Fruit fly (Drosophila melanogaster): Measurements from ENCODE around the gene CG9521.
A peak's percentile ranks its signal among the peaks of the same experiment; 100 is the strongest.

DNA sequence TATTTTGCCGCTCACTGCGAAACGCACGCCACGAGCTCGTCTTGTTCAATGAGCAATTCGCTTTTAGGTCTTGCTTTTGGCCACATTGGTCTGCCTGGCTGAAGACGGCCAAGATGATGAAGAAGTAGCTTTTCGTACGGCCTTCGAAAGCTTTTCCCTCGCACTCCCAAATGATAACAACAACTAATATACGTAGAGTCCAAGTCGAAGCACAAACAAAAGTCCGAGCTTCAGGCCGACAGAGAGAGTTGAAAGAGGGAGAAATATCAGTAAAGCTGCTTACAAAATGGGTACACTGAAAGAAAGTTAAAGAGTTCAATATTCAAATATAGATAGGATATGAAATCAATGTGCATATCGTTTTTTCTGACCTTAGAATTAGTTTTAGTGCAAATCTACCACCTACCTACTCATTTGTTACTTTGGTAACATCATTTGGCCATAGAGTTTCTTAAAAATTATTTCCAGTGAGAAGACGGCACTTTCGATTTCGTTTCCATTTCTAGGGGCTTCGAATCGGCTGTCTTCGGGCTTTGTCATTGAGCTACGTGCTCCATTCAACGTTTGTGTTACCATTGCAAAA, 29.6 kb upstream of the CG9521 start, which contains the start of the genes CG45064 and CG45065:
- no peak for TF ChIP-seq D1 (tag; optimal IDR thresholded peaks at IDR 0.05)
- no peak for TF ChIP-seq CG13204 (GFP tag; optimal IDR thresholded peaks at IDR 0.05)
- peak; percentile 87 for TF ChIP-seq fd96Ca (GFP tag; IDR thresholded peaks at IDR 0.05)
- TF ChIP-seq rn (GFP tag; IDR thresholded peaks at IDR 0.05), result peak; percentile 71
- TF ChIP-seq CG9948 (tag; optimal IDR thresholded peaks at IDR 0.05), result peak; percentile 68
- TF ChIP-seq Pif1B (GFP tag; optimal IDR thresholded peaks at IDR 0.05), result peak; percentile 85
- peak; percentile 67 for TF ChIP-seq CG8159 (tag; optimal IDR thresholded peaks at IDR 0.05)
- peak; percentile 73 for TF ChIP-seq CG8301 (tag; optimal IDR thresholded peaks at IDR 0.05)
- TF ChIP-seq CG14655 (GFP tag; optimal IDR thresholded peaks at IDR 0.05), result peak; percentile 56
- peak; percentile 89 for TF ChIP-seq Pif1A (GFP tag; optimal IDR thresholded peaks at IDR 0.05)
- no peak for TF ChIP-seq EcR (GFP tag; optimal IDR thresholded peaks at IDR 0.05)
- peak; percentile 61 for TF ChIP-seq CG15710 (tag; optimal IDR thresholded peaks at IDR 0.05)
- peak; percentile 54 for TF ChIP-seq Snoo (tag; optimal IDR thresholded peaks at IDR 0.05)
- TF ChIP-seq CG10348 (GFP tag; IDR thresholded peaks at IDR 0.05), result 0 out of 2 replicates have a peak, but pooled peaks have one; percentile 38

Data from whole organism, pupa.